Worm (Caenorhabditis elegans) whole organism, early embryonic: Measurements from ENCODE around the gene cyy-1.

ENCODE experiments used
- F13C5.2 ChIP-seq: sonication (generic microtip); optimal IDR thresholded peaks from 2 replicates; lab custom pipeline; 2017; ENCODE audit warnings: mild to moderate bottlenecking, missing genetic modification characterization, inconsistent platforms, missing compliant biosample characterization
- ama-1 ChIP-seq: fragments of 150-350 bp; optimal IDR thresholded peaks from 2 replicates; lab custom pipeline; 2014
- ceh-13 ChIP-seq: fragments of 200-800 bp; sonication (Bioruptor generic); optimal IDR thresholded peaks from 2 replicates; lab custom pipeline; 2018; ENCODE audit warnings: mild to moderate bottlenecking, missing genetic modification characterization, missing compliant biosample characterization
- scrt-1 ChIP-seq: fragments of 200-800 bp; sonication (Bioruptor generic); IDR thresholded peaks from 2 replicates; pipeline ENCODE4 v1.3.6; 2022; ENCODE audit warnings: missing genetic modification characterization, missing compliant biosample characterization

DNA sequence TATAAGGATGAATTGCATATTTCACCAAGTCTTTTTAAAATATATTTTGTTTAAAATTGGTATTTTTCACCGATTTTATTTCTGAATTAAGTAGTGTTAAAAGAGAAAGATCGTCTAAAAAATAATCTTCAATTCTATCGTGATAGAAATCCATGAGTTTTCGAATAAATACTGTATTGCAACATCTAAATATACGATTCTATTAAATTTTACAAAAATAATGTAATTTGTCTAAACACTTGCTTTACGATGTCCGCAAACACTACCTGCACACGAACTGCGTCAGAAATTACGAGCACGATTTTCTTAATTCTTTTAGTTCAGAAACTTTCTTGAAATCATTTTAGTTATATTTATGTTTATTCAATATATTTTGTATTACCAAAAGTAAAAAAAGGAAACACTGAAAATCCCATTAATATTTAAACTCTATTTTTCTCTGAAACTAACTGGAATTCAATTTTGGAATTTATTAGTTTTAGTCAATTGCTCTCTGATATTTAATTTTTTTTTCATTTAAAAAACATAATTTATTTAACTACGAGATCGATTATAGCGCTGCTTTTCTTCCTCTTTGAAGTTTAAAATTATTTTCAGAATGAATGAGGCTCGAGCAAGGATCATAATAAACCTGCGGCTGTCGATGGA is 43.6 kb downstream of the cyy-1 start, which contains the start of gene mrpl-32:
- no peak for TF ChIP-seq scrt-1 (GFP tag; lab: Robert Waterston, UW)
- TF ChIP-seq ceh-13 (GFP tag; lab: Kevin White, UChicago) = no peak
- no peak for TF ChIP-seq ama-1 (lab: Kevin White, UChicago)
- TF ChIP-seq F13C5.2 = no peak
